Fruit fly (Drosophila melanogaster): ENCODE results near the gene Nna1.

Gene Nna1

DNA sequence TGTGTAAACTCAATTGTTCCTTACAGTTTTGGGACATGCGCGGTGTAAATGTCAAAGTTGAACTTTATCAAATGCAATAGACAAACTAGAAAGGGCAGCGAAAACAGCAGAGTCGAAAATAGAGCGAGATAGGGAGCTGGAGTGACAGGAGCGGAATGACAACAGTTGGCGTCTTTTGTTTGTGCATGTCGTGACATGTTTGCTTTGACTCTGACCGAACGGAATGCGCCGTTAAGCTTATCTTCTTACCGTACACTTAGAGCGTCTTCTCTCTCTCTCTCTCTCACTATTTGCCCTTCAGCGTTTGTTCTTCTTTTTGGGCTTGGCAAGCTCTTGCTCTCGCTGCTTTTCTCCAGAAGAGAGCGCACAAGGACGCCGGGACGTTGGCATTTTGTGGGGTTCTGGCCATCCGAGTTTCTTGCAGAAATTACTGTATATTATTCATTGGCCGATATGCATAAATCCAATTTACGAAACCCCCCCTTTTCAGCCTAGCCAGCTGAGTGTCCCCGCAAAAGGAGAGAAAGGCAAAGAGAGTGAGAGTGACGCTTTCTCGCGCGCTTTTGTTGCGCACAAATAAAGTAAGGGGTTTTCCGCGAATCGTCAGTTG, 69.8 kb downstream of the Nna1 start:
- peak; percentile 46 for TF ChIP-seq Med (GFP tag)
- peak; percentile 100 for TF ChIP-seq p53 (GFP tag; optimal IDR thresholded peaks at IDR 0.05)
- no peak for TF ChIP-seq Opbp (GFP tag; IDR thresholded peaks at IDR 0.05; ENCODE audit: partially characterized antibody)
- TF ChIP-seq esg (GFP tag; conservative IDR thresholded peaks at IDR 0.05): no peak
- TF ChIP-seq chm (GFP tag; IDR thresholded peaks at IDR 0.05): no peak
- peak; percentile 63 to 78 for TF ChIP-seq Trl (optimal IDR thresholded peaks at IDR 0.05)
- TF ChIP-seq Trl (GFP tag; optimal IDR thresholded peaks at IDR 0.05): no peak
- TF ChIP-seq CG13894 (tag; optimal IDR thresholded peaks at IDR 0.05): peak; percentile 96
- no peak for TF ChIP-seq sens (GFP tag)
- TF ChIP-seq ERR (GFP tag; optimal IDR thresholded peaks at IDR 0.05): peak; percentile 24
- no peak for TF ChIP-seq otp (GFP tag; IDR thresholded peaks at IDR 0.05)
- peak; percentile 64 for TF ChIP-seq nom (GFP tag; optimal IDR thresholded peaks at IDR 0.05)
- TF ChIP-seq ewg (GFP tag; optimal IDR thresholded peaks at IDR 0.05): peak; percentile 32
- TF ChIP-seq inv (GFP tag; IDR thresholded peaks at IDR 0.05; ENCODE audit: partially characterized antibody): no peak
- no peak for TF ChIP-seq Gsc (GFP tag; IDR thresholded peaks at IDR 0.05)
- TF ChIP-seq CG10321 (GFP tag; IDR thresholded peaks at IDR 0.05): no peak
- TF ChIP-seq sd (tag; optimal IDR thresholded peaks at IDR 0.05): peak; percentile 51
- TF ChIP-seq CG1832 (GFP tag; optimal IDR thresholded peaks at IDR 0.05): peak; percentile 18
- TF ChIP-seq pros (GFP tag; optimal IDR thresholded peaks at IDR 0.05): peak; percentile 16
- TF ChIP-seq H15 (GFP tag; IDR thresholded peaks at IDR 0.05): no peak
- no peak for TF ChIP-seq Jarid2 (GFP tag; optimal IDR thresholded peaks at IDR 0.05)

DNA sequence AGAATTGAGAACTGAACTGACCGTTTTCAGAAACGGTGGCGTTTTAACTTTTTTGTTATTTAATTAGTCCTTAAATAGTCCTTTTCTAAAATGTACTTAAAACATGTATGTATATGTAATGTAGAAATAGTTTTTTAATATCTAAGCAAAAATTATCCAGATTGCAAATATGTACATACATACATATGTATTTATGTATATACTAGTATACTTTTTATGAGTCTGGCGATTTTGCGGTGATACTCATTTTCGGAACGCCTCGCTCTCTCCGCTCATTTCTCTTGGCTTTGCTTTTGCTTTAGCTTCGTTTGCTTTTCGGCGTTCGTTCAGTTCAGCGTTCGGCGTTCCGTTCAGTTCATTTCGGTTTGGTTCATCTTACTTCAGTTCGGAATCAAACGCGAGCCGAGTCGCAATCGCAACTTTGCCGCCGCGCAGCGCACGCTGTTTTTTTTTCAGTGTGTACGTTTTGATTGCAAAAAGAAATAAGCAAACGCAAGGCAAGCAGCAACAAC, 70.3 kb downstream of the Nna1 start, which contains the start of gene rdgB:
Gene rdgB (plus strand): TSS at position 381 of the 512 bp plus-strand sequence.
- peak; percentile 39 for TF ChIP-seq trh (GFP tag; optimal IDR thresholded peaks at IDR 0.05)
- TF ChIP-seq CG18764 (GFP tag; optimal IDR thresholded peaks at IDR 0.05): no peak
- peak; percentile 50 for TF ChIP-seq CG6654 (GFP tag; optimal IDR thresholded peaks at IDR 0.05)
- peak; percentile 32 for TF ChIP-seq exex (tag; optimal IDR thresholded peaks at IDR 0.05)
- no peak for TF ChIP-seq CG7271 (tag; optimal IDR thresholded peaks at IDR 0.05)
- TF ChIP-seq stc (GFP tag; IDR thresholded peaks at IDR 0.05): peak; percentile 30; the same call in 1 of the 2 replicates
- TF ChIP-seq CG11560 (tag; IDR thresholded peaks at IDR 0.05): no peak
- TF ChIP-seq CG15514 (GFP tag; optimal IDR thresholded peaks at IDR 0.05): peak; percentile 98
- peak; percentile 87 for TF ChIP-seq Meics (GFP tag; optimal IDR thresholded peaks at IDR 0.05)
- no peak for TF ChIP-seq pita (GFP tag; optimal IDR thresholded peaks at IDR 0.05)
- TF ChIP-seq Dll (GFP tag; IDR thresholded peaks at IDR 0.05; ENCODE audit: partially characterized antibody): no peak
- peak; percentile 66 for TF ChIP-seq CG10267 (tag; optimal IDR thresholded peaks at IDR 0.05)
- TF ChIP-seq row (GFP tag; IDR thresholded peaks at IDR 0.05): peak; percentile 95
- TF ChIP-seq psq (GFP tag; optimal IDR thresholded peaks at IDR 0.05): peak; percentile 86
- no peak for TF ChIP-seq NC2β (GFP tag; optimal IDR thresholded peaks at IDR 0.05)
- peak; percentile 67; the same call in 1 of the 3 replicates for TF ChIP-seq CG2199 (GFP tag; IDR thresholded peaks at IDR 0.05)
- no peak for TF ChIP-seq Camta (GFP tag; optimal IDR thresholded peaks at IDR 0.05)
- peak; percentile 70 for TF ChIP-seq CG14710 (tag; optimal IDR thresholded peaks at IDR 0.05)
- peak; percentile 57 for TF ChIP-seq pho (GFP tag; optimal IDR thresholded peaks at IDR 0.05)
- no peak for TF ChIP-seq her (GFP tag; optimal IDR thresholded peaks at IDR 0.05)
- peak; percentile 76; the same call in 2 of the 3 replicates for TF ChIP-seq Dbx (GFP tag; IDR thresholded peaks at IDR 0.05)
- peak; percentile 26 for TF ChIP-seq CG12219 (GFP tag; optimal IDR thresholded peaks at IDR 0.05)
- no peak for TF ChIP-seq ftz-f1 (GFP tag; optimal IDR thresholded peaks at IDR 0.05)
- no peak for TF ChIP-seq bigmax (GFP tag; optimal IDR thresholded peaks at IDR 0.05)
- peak; percentile 83 for TF ChIP-seq sob (GFP tag; IDR thresholded peaks at IDR 0.05)
- TF ChIP-seq CG11085 (GFP tag; IDR thresholded peaks at IDR 0.05): peak; percentile 70
- no peak for TF ChIP-seq CG31365 (tag; optimal IDR thresholded peaks at IDR 0.05)
- no peak for TF ChIP-seq Atf3 (GFP tag; optimal IDR thresholded peaks at IDR 0.05)
- no peak for TF ChIP-seq NK7.1 (GFP tag; optimal IDR thresholded peaks at IDR 0.05)
- no peak for TF ChIP-seq CG17612 (GFP tag; IDR thresholded peaks at IDR 0.05)
